Fruit fly (Drosophila melanogaster) whole organism, embryonic: Measurements from ENCODE around the gene lectin-21Ca.
A peak's percentile ranks its signal among the peaks of the same experiment; 100 is the strongest.

Experiments used
- Atf-2 ChIP-seq: fragments of 200-800 bp; sonication (Bioruptor generic); optimal IDR thresholded peaks from 2 replicates; lab custom pipeline; 2016; ENCODE audit warnings: missing biosample characterization, missing genetic modification characterization
- Bteb2 ChIP-seq: fragments of 200-800 bp; sonication (Bioruptor generic); optimal IDR thresholded peaks from 2 replicates; lab custom pipeline; 2016; ENCODE audit warnings: missing biosample characterization, missing genetic modification characterization
- CG10274 ChIP-seq: fragments of 200-800 bp; sonication (Bioruptor generic); optimal IDR thresholded peaks from 3 replicates; lab custom pipeline; 2017; ENCODE audit warnings: missing biosample characterization, mild to moderate bottlenecking, missing genetic modification characterization
- CG12769 ChIP-seq: fragments of 200-800 bp; sonication (Bioruptor generic); optimal IDR thresholded peaks from 2 replicates; lab custom pipeline; 2019; ENCODE audit warnings: missing biosample characterization, mild to moderate bottlenecking, missing genetic modification characterization, moderate library complexity
- CG14860 ChIP-seq: fragments of 200-800 bp; sonication (Bioruptor generic); IDR thresholded peaks from 3 replicates; pipeline ENCODE4 v1.3.6; 2022; ENCODE audit warnings: missing biosample characterization, missing genetic modification characterization; ENCODE audit not compliant: partially characterized antibody
- CG15073 ChIP-seq: fragments of 200-800 bp; sonication (Bioruptor generic); optimal IDR thresholded peaks from 2 replicates; lab custom pipeline; 2016; ENCODE audit warnings: missing biosample characterization, missing genetic modification characterization
- CG15269 ChIP-seq: fragments of 200-800 bp; sonication (Bioruptor generic); optimal IDR thresholded peaks from 2 replicates; lab custom pipeline; 2018; ENCODE audit warnings: missing biosample characterization, mild to moderate bottlenecking, missing genetic modification characterization, moderate library complexity
- CG18011 ChIP-seq: fragments of 200-800 bp; sonication (Bioruptor generic); optimal IDR thresholded peaks from 2 replicates; lab custom pipeline; 2017; ENCODE audit warnings: missing biosample characterization, missing genetic modification characterization, mild to moderate bottlenecking, moderate library complexity, missing genotype
- CG18476 ChIP-seq: fragments of 200-800 bp; sonication (Bioruptor generic); optimal IDR thresholded peaks from 2 replicates; lab custom pipeline; 2016; ENCODE audit warnings: missing biosample characterization, mild to moderate bottlenecking, missing genetic modification characterization
- CG2678 ChIP-seq: fragments of 200-800 bp; sonication (Bioruptor generic); optimal IDR thresholded peaks from 3 replicates; lab custom pipeline; 2019; ENCODE audit warnings: missing biosample characterization, mild to moderate bottlenecking, missing genetic modification characterization, moderate library complexity
- CG3847 ChIP-seq: fragments of 200-800 bp; sonication (Bioruptor generic); IDR thresholded peaks from 2 replicates; pipeline ENCODE4 v1.3.6; 2022; ENCODE audit warnings: missing biosample characterization, missing genetic modification characterization
- CG4424 ChIP-seq: fragments of 200-800 bp; sonication (Bioruptor generic); optimal IDR thresholded peaks from 3 replicates; lab custom pipeline; 2016; ENCODE audit warnings: missing biosample characterization, missing genetic modification characterization
- CG4617 ChIP-seq: fragments of 200-800 bp; sonication (Bioruptor generic); optimal IDR thresholded peaks from 3 replicates; lab custom pipeline; 2016; ENCODE audit warnings: missing biosample characterization, missing genetic modification characterization, borderline replicate concordance
- CG4730 ChIP-seq: fragments of 200-800 bp; sonication (Bioruptor generic); IDR thresholded peaks from 2 replicates; pipeline ENCODE4 v1.3.6; 2022; ENCODE audit warnings: missing biosample characterization, missing genetic modification characterization
- CG4820 ChIP-seq: fragments of 200-800 bp; sonication (Bioruptor generic); optimal IDR thresholded peaks from 3 replicates; lab custom pipeline; 2016; ENCODE audit warnings: missing biosample characterization, missing genetic modification characterization
- CG6272 ChIP-seq: fragments of 200-800 bp; sonication (Bioruptor generic); IDR thresholded peaks from 2 replicates; pipeline ENCODE4 v1.3.6; 2022; ENCODE audit warnings: missing biosample characterization, missing genetic modification characterization
- CG6683 ChIP-seq: fragments of 200-800 bp; sonication (Bioruptor generic); optimal IDR thresholded peaks from 2 replicates; lab custom pipeline; 2017; ENCODE audit warnings: missing biosample characterization, mild to moderate bottlenecking, missing genetic modification characterization, missing genetic modification reagents
- CG7963 ChIP-seq: fragments of 200-800 bp; sonication (Bioruptor generic); IDR thresholded peaks from 3 replicates; pipeline ENCODE4 v1.3.6; 2022; ENCODE audit warnings: missing biosample characterization, missing genetic modification characterization; ENCODE audit not compliant: partially characterized antibody
- CG8281 ChIP-seq: fragments of 200-800 bp; sonication (Bioruptor generic); optimal IDR thresholded peaks from 2 replicates; lab custom pipeline; 2018; ENCODE audit warnings: missing biosample characterization, mild to moderate bottlenecking, missing genetic modification characterization, moderate library complexity
- CG9215 ChIP-seq: fragments of 200-800 bp; sonication (Bioruptor generic); IDR thresholded peaks from 2 replicates; pipeline ENCODE4 v1.3.6; 2022; ENCODE audit warnings: missing biosample characterization, missing genetic modification characterization
- CG9797 ChIP-seq: fragments of 200-800 bp; sonication (Bioruptor generic); optimal IDR thresholded peaks from 3 replicates; lab custom pipeline; 2018; ENCODE audit warnings: missing biosample characterization, mild to moderate bottlenecking, missing genetic modification characterization
- CTCF ChIP-seq: fragments of 200-800 bp; sonication (Bioruptor generic); optimal IDR thresholded peaks from 2 replicates; lab custom pipeline; 2017; ENCODE audit warnings: missing biosample characterization, mild to moderate bottlenecking, missing genetic modification characterization, moderate library complexity
- Dip2 ChIP-seq: fragments of 200-800 bp; sonication (Bioruptor generic); IDR thresholded peaks from 2 replicates; pipeline ENCODE4 v1.3.6; 2022; ENCODE audit warnings: missing biosample characterization, missing genetic modification characterization
- Dll ChIP-seq: fragments of 200-800 bp; sonication (Bioruptor generic); IDR thresholded peaks from 4 replicates; pipeline ENCODE4 v1.3.6; 2022; ENCODE audit warnings: missing biosample characterization, missing genetic modification characterization; ENCODE audit not compliant: partially characterized antibody
- Dp ChIP-seq: fragments of 200-800 bp; sonication (Bioruptor generic); optimal IDR thresholded peaks from 2 replicates; lab custom pipeline; 2018; ENCODE audit warnings: missing biosample characterization, mild to moderate bottlenecking, missing genetic modification characterization, moderate library complexity
- Ets65A ChIP-seq: fragments of 200-800 bp; sonication (Bioruptor generic); peaks from one replicate; lab custom pipeline; 2016; ENCODE audit warnings: missing biosample characterization, missing genetic modification characterization
- HHEX ChIP-seq: fragments of 200-800 bp; sonication (Bioruptor generic); optimal IDR thresholded peaks from 3 replicates; lab custom pipeline; 2017; ENCODE audit warnings: missing biosample characterization, mild to moderate bottlenecking, missing genetic modification characterization, missing genetic modification reagents
- HLHmδ ChIP-seq: fragments of 200-800 bp; sonication (Bioruptor generic); optimal IDR thresholded peaks from 2 replicates; lab custom pipeline; 2018; ENCODE audit warnings: missing biosample characterization, mild to moderate bottlenecking, missing genetic modification characterization, moderate library complexity
- HmgZ ChIP-seq: fragments of 200-800 bp; sonication (Bioruptor generic); optimal IDR thresholded peaks from 2 replicates; lab custom pipeline; 2018; ENCODE audit warnings: missing biosample characterization, mild to moderate bottlenecking, missing genetic modification characterization
- Hmr ChIP-seq: fragments of 200-800 bp; sonication (Bioruptor generic); optimal IDR thresholded peaks from 3 replicates; lab custom pipeline; 2017; ENCODE audit warnings: mild to moderate bottlenecking, missing biosample characterization, missing genetic modification reagents, missing genetic modification characterization
- Poxn ChIP-seq: fragments of 200-800 bp; sonication (Bioruptor generic); IDR thresholded peaks from 2 replicates; pipeline ENCODE4 v1.3.6; 2022; ENCODE audit warnings: missing biosample characterization, missing genetic modification characterization
- Ssrp ChIP-seq: fragments of 200-800 bp; sonication (Bioruptor generic); optimal IDR thresholded peaks from 2 replicates; lab custom pipeline; 2018; ENCODE audit warnings: missing biosample characterization, mild to moderate bottlenecking, missing genetic modification characterization, moderate library complexity
- TFAM ChIP-seq: fragments of 200-800 bp; sonication (Bioruptor generic); optimal IDR thresholded peaks from 2 replicates; lab custom pipeline; 2017; ENCODE audit warnings: missing biosample characterization, missing genetic modification characterization, inconsistent platforms
- ab ChIP-seq: fragments of 200-800 bp; sonication (Bioruptor generic); optimal IDR thresholded peaks from 2 replicates; lab custom pipeline; 2016; ENCODE audit warnings: missing biosample characterization, missing genetic modification characterization
- aop ChIP-seq: fragments of 200-800 bp; sonication (Bioruptor generic); IDR thresholded peaks from 2 replicates; pipeline ENCODE4 v1.3.6; 2022; ENCODE audit warnings: missing biosample characterization, missing genetic modification characterization
- ap ChIP-seq: fragments of 200-800 bp; sonication (Bioruptor generic); IDR thresholded peaks from 2 replicates; pipeline ENCODE4 v1.3.6; 2022; ENCODE audit warnings: missing biosample characterization, missing genetic modification characterization
- cato ChIP-seq: fragments of 200-800 bp; sonication (Bioruptor generic); optimal IDR thresholded peaks from 2 replicates; lab custom pipeline; 2016; ENCODE audit warnings: missing biosample characterization, missing genetic modification characterization, borderline replicate concordance
- dati ChIP-seq: fragments of 200-800 bp; sonication (Bioruptor generic); IDR thresholded peaks from 2 replicates; pipeline ENCODE4 v1.3.6; 2022; ENCODE audit warnings: missing biosample characterization, missing genetic modification characterization
- dpn ChIP-seq, 2 experiments: fragments of 200-800 bp; sonication (Bioruptor generic); optimal IDR thresholded peaks; 3 replicates each; lab custom pipeline; 2016; ENCODE audit warnings: missing biosample characterization in 2 of 2, missing genetic modification characterization in 2 of 2
- fd64A ChIP-seq: fragments of 200-800 bp; sonication (Bioruptor generic); optimal IDR thresholded peaks from 3 replicates; lab custom pipeline; 2018; ENCODE audit warnings: missing biosample characterization, mild to moderate bottlenecking, missing genetic modification characterization
- gcm ChIP-seq: fragments of 200-800 bp; sonication (Bioruptor generic); optimal IDR thresholded peaks from 2 replicates; lab custom pipeline; 2019; ENCODE audit warnings: missing biosample characterization, mild to moderate bottlenecking, missing genetic modification characterization, moderate library complexity
- hbn ChIP-seq: fragments of 200-800 bp; sonication (Bioruptor generic); IDR thresholded peaks from 2 replicates; pipeline ENCODE4 v1.3.6; 2022; ENCODE audit warnings: missing biosample characterization, missing genetic modification characterization; ENCODE audit not compliant: partially characterized antibody
- maf-S ChIP-seq: fragments of 200-800 bp; sonication (Bioruptor generic); optimal IDR thresholded peaks from 2 replicates; lab custom pipeline; 2016; ENCODE audit warnings: missing biosample characterization, missing genetic modification characterization
- nau ChIP-seq: fragments of 200-800 bp; sonication (Bioruptor generic); optimal IDR thresholded peaks from 3 replicates; lab custom pipeline; 2017; ENCODE audit warnings: missing biosample characterization, mild to moderate bottlenecking, missing genetic modification characterization, missing genetic modification reagents
- nmo ChIP-seq: fragments of 200-800 bp; sonication (Bioruptor generic); optimal IDR thresholded peaks from 2 replicates; lab custom pipeline; 2018; ENCODE audit warnings: missing biosample characterization, mild to moderate bottlenecking, missing genetic modification characterization, moderate library complexity
- pros ChIP-seq: fragments of 200-800 bp; sonication (Bioruptor generic); optimal IDR thresholded peaks from 3 replicates; lab custom pipeline; 2019; ENCODE audit warnings: missing biosample characterization, mild to moderate bottlenecking, missing genetic modification characterization, moderate library complexity
- scrt ChIP-seq: fragments of 200-800 bp; sonication (Bioruptor generic); optimal IDR thresholded peaks from 2 replicates; lab custom pipeline; 2018; ENCODE audit warnings: missing biosample characterization, mild to moderate bottlenecking, missing genetic modification characterization, moderate library complexity
- shn ChIP-seq: fragments of 200-800 bp; sonication (Bioruptor generic); optimal IDR thresholded peaks from 3 replicates; lab custom pipeline; 2016; ENCODE audit warnings: missing biosample characterization, missing genetic modification characterization
- unc-4 ChIP-seq: fragments of 200-800 bp; sonication (Bioruptor generic); IDR thresholded peaks from 2 replicates; pipeline ENCODE4 v1.3.6; 2022; ENCODE audit warnings: missing biosample characterization, missing genetic modification characterization; ENCODE audit not compliant: partially characterized antibody
- usp ChIP-seq: fragments of >200 bp; optimal IDR thresholded peaks from 2 replicates; lab custom pipeline; 2017; ENCODE audit warnings: missing biosample characterization, missing genetic modification characterization
- wek ChIP-seq: fragments of 200-800 bp; sonication (Bioruptor generic); optimal IDR thresholded peaks from 3 replicates; lab custom pipeline; 2018; ENCODE audit warnings: missing biosample characterization, mild to moderate bottlenecking, missing genetic modification characterization, moderate library complexity

Gene lectin-21Ca

dm6 chr2L:602439-602879, 22.0 kb upstream of the lectin-21Ca start, which contains the start of gene CG13689 (continued):
- no peak for TF ChIP-seq CG18011 (GFP tag; lab: Kevin White, UChicago)
- no peak for TF ChIP-seq aop (GFP tag; lab: Robert Waterston, UW)
- TF ChIP-seq Ets65A (GFP tag; lab: Kevin White, UChicago) = peak; percentile 58
- peak; percentile 2 for TF ChIP-seq CG9797 (GFP tag; lab: Kevin White, UChicago)
- peak; percentile 100 for TF ChIP-seq CTCF
- TF ChIP-seq CG7963 (GFP tag; lab: Robert Waterston, UW) = no peak
- TF ChIP-seq Ssrp (tag; lab: Kevin White, UChicago) = peak; percentile 14
- no peak for TF ChIP-seq ab
- no peak for TF ChIP-seq ap (GFP tag; lab: Robert Waterston, UW)
- TF ChIP-seq CG4820 (GFP tag; lab: Kevin White, UChicago) = peak; percentile 41
- TF ChIP-seq wek (GFP tag; lab: Kevin White, UChicago) = no peak
- TF ChIP-seq CG4424 (GFP tag; lab: Kevin White, UChicago) = peak; percentile 63
- TF ChIP-seq dati (GFP tag; lab: Robert Waterston, UW) = no peak
- TF ChIP-seq nmo (GFP tag; lab: Kevin White, UChicago) = peak; percentile 41
- no peak for TF ChIP-seq pros (GFP tag; lab: Kevin White, UChicago)
- peak; percentile 2 to 67 for TF ChIP-seq dpn (GFP tag; optimal IDR thresholded peaks at IDR 0.05; lab: Kevin White, UChicago)
- peak; percentile 11 for TF ChIP-seq CG15073 (GFP tag; lab: Kevin White, UChicago)
- peak; percentile 56; the same call in 2 of the 4 replicates for TF ChIP-seq Dll
- TF ChIP-seq fd64A (GFP tag; lab: Kevin White, UChicago) = no peak
- no peak for TF ChIP-seq hbn (GFP tag; lab: Robert Waterston, UW)
- TF ChIP-seq unc-4 (GFP tag; lab: Robert Waterston, UW) = no peak; the same call in 1 of the 2 replicates
- no peak; the same call in 1 of the 2 replicates for TF ChIP-seq CG9215 (GFP tag; lab: Robert Waterston, UW)
- TF ChIP-seq CG18476 (GFP tag; lab: Kevin White, UChicago) = peak; percentile 29
- TF ChIP-seq CG15269 = no peak
- peak; percentile 99 for TF ChIP-seq Dip2 (GFP tag; lab: Robert Waterston, UW)
- no peak for TF ChIP-seq CG8281 (tag; lab: Kevin White, UChicago)
- no peak for TF ChIP-seq shn (GFP tag; lab: Kevin White, UChicago)
- peak; percentile 40 for TF ChIP-seq HmgZ (tag; lab: Kevin White, UChicago)
- no peak for TF ChIP-seq CG6272
- TF ChIP-seq nau (GFP tag; lab: Kevin White, UChicago) = no peak
- TF ChIP-seq CG6683 = no peak
- no peak for TF ChIP-seq CG2678
- no peak for TF ChIP-seq HLHmδ
- TF ChIP-seq HHEX (GFP tag; lab: Kevin White, UChicago) = no peak
- no peak for TF ChIP-seq gcm
- peak; percentile 57 for TF ChIP-seq Hmr (GFP tag; lab: Kevin White, UChicago)
- TF ChIP-seq maf-S (GFP tag; lab: Kevin White, UChicago) = no peak
- TF ChIP-seq CG3847 (GFP tag; lab: Robert Waterston, UW) = peak; percentile 63
- no peak for TF ChIP-seq cato (GFP tag; lab: Kevin White, UChicago)
- peak; percentile 19; the same call in 1 of the 2 replicates for TF ChIP-seq CG4730 (GFP tag; lab: Robert Waterston, UW)
- TF ChIP-seq CG10274 = no peak
- TF ChIP-seq CG14860 (GFP tag; lab: Robert Waterston, UW) = no peak
- no peak for TF ChIP-seq usp (GFP tag; lab: Kevin White, UChicago)
- TF ChIP-seq Dp = peak; percentile 28
- TF ChIP-seq CG4617 (GFP tag; lab: Kevin White, UChicago) = peak; percentile 74
- no peak for TF ChIP-seq CG12769 (tag; lab: Kevin White, UChicago)
- peak; percentile 30 for TF ChIP-seq scrt (GFP tag; lab: Kevin White, UChicago)
- TF ChIP-seq Bteb2 (GFP tag; lab: Kevin White, UChicago) = no peak
- TF ChIP-seq Atf-2 (GFP tag; lab: Kevin White, UChicago) = no peak
- TF ChIP-seq Poxn (GFP tag; lab: Robert Waterston, UW) = no peak
- TF ChIP-seq TFAM = no peak
